Worm (Caenorhabditis elegans) whole organism, late embryonic: ENCODE measurements around the gene slmp-1.

Source experiments
- F13H6.1 ChIP-seq: sonication (generic microtip); optimal IDR thresholded peaks from 2 replicates; lab custom pipeline; 2016; ENCODE audit warnings: missing genetic modification characterization, missing compliant biosample characterization
- T23F11.4 ChIP-seq: fragments of 200-800 bp; sonication (Bioruptor generic); optimal IDR thresholded peaks from 2 replicates; lab custom pipeline; 2018; ENCODE audit warnings: mild to moderate bottlenecking, missing genetic modification characterization, missing compliant biosample characterization
- Y22D7AL.16 ChIP-seq: sonication (generic microtip); optimal IDR thresholded peaks from 2 replicates; lab custom pipeline; 2016; ENCODE audit warnings: missing genetic modification characterization, missing compliant biosample characterization
- ahr-1 ChIP-seq: sonication (generic microtip); optimal IDR thresholded peaks from 2 replicates; lab custom pipeline; 2016; ENCODE audit warnings: missing genetic modification characterization, missing compliant biosample characterization
- ama-1 ChIP-seq: fragments of 150-350 bp; optimal IDR thresholded peaks from 2 replicates; lab custom pipeline; 2014
- ceh-14 ChIP-seq: sonication (generic microtip); optimal IDR thresholded peaks from 2 replicates; lab custom pipeline; 2016; ENCODE audit warnings: missing genotype, missing genetic modification characterization, missing compliant biosample characterization
- ceh-18 ChIP-seq: sonication (generic microtip); optimal IDR thresholded peaks from 2 replicates; lab custom pipeline; 2016; ENCODE audit warnings: missing genetic modification characterization, missing compliant biosample characterization
- ceh-2 ChIP-seq: sonication (generic microtip); optimal IDR thresholded peaks from 2 replicates; lab custom pipeline; 2016; ENCODE audit warnings: missing genotype, missing genetic modification characterization, missing compliant biosample characterization
- ceh-22 ChIP-seq: sonication (generic microtip); optimal IDR thresholded peaks from 2 replicates; lab custom pipeline; 2017; ENCODE audit warnings: missing biosample characterization, missing genetic modification characterization
- ceh-24 ChIP-seq: sonication (generic microtip); optimal IDR thresholded peaks from 2 replicates; lab custom pipeline; 2016; ENCODE audit warnings: mild to moderate bottlenecking, missing genetic modification characterization, missing compliant biosample characterization
- ceh-31 ChIP-seq: sonication (generic microtip); optimal IDR thresholded peaks from 2 replicates; lab custom pipeline; 2016; ENCODE audit warnings: missing genetic modification characterization, missing compliant biosample characterization
- ceh-34 ChIP-seq: sonication (generic microtip); optimal IDR thresholded peaks from 2 replicates; lab custom pipeline; 2016; ENCODE audit warnings: mild to moderate bottlenecking, missing genetic modification characterization, missing compliant biosample characterization
- ceh-48 ChIP-seq: sonication (generic microtip); optimal IDR thresholded peaks from 2 replicates; lab custom pipeline; 2016; ENCODE audit warnings: missing genetic modification characterization, inconsistent platforms, missing compliant biosample characterization
- che-1 ChIP-seq: sonication (generic microtip); optimal IDR thresholded peaks from 2 replicates; lab custom pipeline; 2016; ENCODE audit warnings: mild to moderate bottlenecking, missing genetic modification characterization, missing compliant biosample characterization
- dve-1 ChIP-seq: sonication (generic microtip); optimal IDR thresholded peaks from 2 replicates; lab custom pipeline; 2017; ENCODE audit warnings: antibody characterized with exemption, mild to moderate bottlenecking, missing genetic modification characterization, missing compliant biosample characterization
- elt-4 ChIP-seq: sonication (generic microtip); optimal IDR thresholded peaks from 2 replicates; lab custom pipeline; 2016; ENCODE audit warnings: missing genetic modification characterization, missing compliant biosample characterization
- fax-1 ChIP-seq: sonication (generic microtip); optimal IDR thresholded peaks from 2 replicates; lab custom pipeline; 2016; ENCODE audit warnings: missing genotype, missing genetic modification characterization, missing compliant biosample characterization
- fkh-10 ChIP-seq: fragments of 150-350 bp; optimal IDR thresholded peaks from 2 replicates; lab custom pipeline; 2014; ENCODE audit warnings: missing biosample characterization, missing genetic modification reagents, missing genetic modification characterization
- fkh-6 ChIP-seq: sonication (generic microtip); optimal IDR thresholded peaks from 2 replicates; lab custom pipeline; 2016; ENCODE audit warnings: missing genetic modification characterization, missing compliant biosample characterization
- hlh-13 ChIP-seq: fragments of 200-800 bp; sonication (Bioruptor generic); optimal IDR thresholded peaks from 2 replicates; lab custom pipeline; 2018; ENCODE audit warnings: mild to moderate bottlenecking, missing genetic modification characterization, missing compliant biosample characterization
- hlh-15 ChIP-seq: sonication (generic microtip); optimal IDR thresholded peaks from 2 replicates; lab custom pipeline; 2016; ENCODE audit warnings: missing genetic modification characterization, missing compliant biosample characterization
- hlh-30 ChIP-seq: sonication (generic microtip); optimal IDR thresholded peaks from 2 replicates; lab custom pipeline; 2017; ENCODE audit warnings: antibody characterized with exemption, missing genetic modification characterization, missing compliant biosample characterization; ENCODE audit not compliant: insufficient read depth
- hlh-8 ChIP-seq: sonication (generic microtip); optimal IDR thresholded peaks from 2 replicates; lab custom pipeline; 2016; ENCODE audit warnings: missing genotype, missing genetic modification characterization, missing compliant biosample characterization
- lim-6 ChIP-seq: sonication (generic microtip); optimal IDR thresholded peaks from 2 replicates; lab custom pipeline; 2016; ENCODE audit warnings: missing genetic modification characterization, missing compliant biosample characterization
- mec-3 ChIP-seq: sonication (generic microtip); optimal IDR thresholded peaks from 2 replicates; lab custom pipeline; 2016; ENCODE audit warnings: borderline replicate concordance, missing genetic modification characterization, missing compliant biosample characterization
- nfya-1 ChIP-seq: sonication (generic microtip); optimal IDR thresholded peaks from 2 replicates; lab custom pipeline; 2017; ENCODE audit warnings: missing genetic modification characterization, mild to moderate bottlenecking, missing compliant biosample characterization, antibody characterized with exemption, moderate library complexity
- pag-3 ChIP-seq: sonication (generic microtip); optimal IDR thresholded peaks from 2 replicates; lab custom pipeline; 2016; ENCODE audit warnings: missing compliant biosample characterization, missing genetic modification characterization, borderline replicate concordance
- pha-4 ChIP-seq: fragments of 150-350 bp; optimal IDR thresholded peaks from 2 replicates; lab custom pipeline; 2018; ENCODE audit warnings: missing biosample characterization, missing genetic modification reagents, missing genetic modification characterization
- pros-1 ChIP-seq: fragments of 150-350 bp; optimal IDR thresholded peaks from 2 replicates; lab custom pipeline; 2014; ENCODE audit warnings: missing biosample characterization, missing genetic modification reagents, missing genetic modification characterization
- sdc-2 ChIP-seq: sonication (generic microtip); optimal IDR thresholded peaks from 2 replicates; lab custom pipeline; 2016; ENCODE audit warnings: missing genotype, missing genetic modification characterization, missing compliant biosample characterization
- sox-2 ChIP-seq: fragments of 200-800 bp; sonication (Bioruptor generic); IDR thresholded peaks from 2 replicates; pipeline ENCODE4 v1.3.6; 2022; ENCODE audit warnings: missing genetic modification reagents, missing genetic modification characterization, missing compliant biosample characterization
- tbx-2 ChIP-seq: sonication (generic microtip); optimal IDR thresholded peaks from 2 replicates; lab custom pipeline; 2016; ENCODE audit warnings: missing genetic modification characterization, missing compliant biosample characterization
- tbx-7 ChIP-seq: sonication (generic microtip); optimal IDR thresholded peaks from 2 replicates; lab custom pipeline; 2016; ENCODE audit warnings: missing genotype, missing genetic modification characterization, missing compliant biosample characterization
- ttx-3 ChIP-seq: sonication (generic microtip); optimal IDR thresholded peaks from 2 replicates; lab custom pipeline; 2016; ENCODE audit warnings: missing genetic modification reagents, missing genetic modification characterization, missing compliant biosample characterization
- unc-55 ChIP-seq: sonication (generic microtip); optimal IDR thresholded peaks from 2 replicates; lab custom pipeline; 2017; ENCODE audit warnings: missing biosample characterization, missing genetic modification reagents, missing genetic modification characterization
- unc-86 ChIP-seq: sonication (generic microtip); optimal IDR thresholded peaks from 2 replicates; lab custom pipeline; 2016; ENCODE audit warnings: missing genetic modification characterization, missing compliant biosample characterization

Gene slmp-1

ce11 chrIV:3256866-3257265, 43.3 kb downstream of the slmp-1 start:
- peak; percentile 2 for TF ChIP-seq unc-55
- TF ChIP-seq tbx-7, result no peak
- TF ChIP-seq, all 69 proteins: peak for 1

DNA sequence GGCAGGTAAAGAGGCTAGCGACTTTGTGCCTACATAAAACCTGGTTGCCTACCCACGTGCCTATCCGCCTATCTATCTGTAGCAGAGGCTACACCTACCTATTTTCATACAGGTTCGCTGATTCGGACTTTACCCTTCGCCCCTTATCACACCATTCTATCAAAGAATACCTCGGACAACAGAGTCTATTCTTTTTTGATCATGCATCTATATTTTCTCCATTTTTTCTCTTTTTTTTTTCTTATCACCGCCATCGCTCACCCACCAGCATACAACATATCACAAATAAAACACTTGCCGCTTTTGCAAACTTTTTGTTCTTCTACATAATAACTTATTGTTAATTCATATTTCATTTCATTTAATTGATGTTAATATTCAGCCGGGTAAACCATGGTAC, 45.0 kb downstream of the slmp-1 start, which contains the start of gene T26C12.1:
TSS of gene T26C12.1 (plus strand) at position 383 of the 400 bp plus-strand sequence.
- TF ChIP-seq sdc-2 (no peak), pros-1 (tag; lab: Kevin White, UChicago) (no peak), tbx-2 (tag; lab: Kevin White, UChicago) (no peak), ceh-24 (tag; lab: Kevin White, UChicago) (no peak), F13H6.1 (tag; lab: Kevin White, UChicago) (no peak), ahr-1 (tag; lab: Kevin White, UChicago) (no peak), ceh-18 (tag; lab: Kevin White, UChicago) (no peak), hlh-8 (tag; lab: Kevin White, UChicago) (no peak)

ce11 chrIV:3260216-3260615, 46.7 kb downstream of the slmp-1 start:
- TF ChIP-seq ceh-22 (tag; lab: Kevin White, UChicago) (no peak), ceh-2 (tag; lab: Kevin White, UChicago) (no peak), che-1 (no peak), pha-4 (tag; lab: Kevin White, UChicago) (no peak), sdc-2 (no peak), elt-4 (tag; lab: Kevin White, UChicago) (no peak), ceh-31 (tag; lab: Kevin White, UChicago) (no peak), Y22D7AL.16 (tag; lab: Kevin White, UChicago) (no peak)
- TF ChIP-seq, all 69 proteins: peak for 0

DNA sequence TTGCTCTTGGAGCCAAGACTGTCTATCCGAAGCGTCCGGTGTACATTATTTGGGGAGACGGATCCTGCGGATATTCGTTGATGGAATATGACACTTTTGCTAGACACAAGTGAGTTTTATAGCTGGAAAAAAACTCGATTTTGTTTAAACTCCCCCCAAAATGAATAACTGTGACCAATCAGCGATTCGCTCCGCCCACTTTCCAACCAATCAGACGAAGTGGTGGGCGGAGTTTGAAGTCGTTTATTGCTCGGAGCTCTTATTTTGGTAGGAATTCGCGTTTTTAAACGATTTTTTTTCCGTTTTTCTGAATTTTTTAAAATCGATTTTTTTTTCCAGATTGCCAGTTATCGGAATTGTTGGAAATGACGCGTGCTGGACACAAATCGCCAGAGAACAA, 48.2 kb downstream of the slmp-1 start:
- no peak for TF ChIP-seq pros-1 (tag; lab: Kevin White, UChicago)
- peak; percentile 73 for TF ChIP-seq nfya-1
- no peak for TF ChIP-seq ceh-34

DNA sequence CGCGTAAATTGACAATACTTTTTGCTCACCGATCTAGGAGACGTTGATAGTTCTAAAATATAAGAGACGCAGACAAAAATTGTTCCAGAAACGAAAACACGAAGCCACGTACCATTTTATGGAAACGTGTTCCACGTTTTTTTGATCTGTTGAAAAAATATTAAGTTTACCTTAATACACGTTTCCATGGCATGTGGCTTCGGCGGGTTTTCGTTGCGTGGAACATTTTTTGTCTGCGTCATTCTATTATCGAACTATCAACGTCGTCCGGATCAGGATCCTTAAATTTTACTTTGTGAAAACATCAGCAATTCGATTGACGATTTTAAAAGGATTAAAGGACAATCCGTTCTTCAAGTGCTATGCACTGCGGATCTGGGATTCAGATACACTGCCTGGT, 52.1 kb downstream of the slmp-1 start, which contains the start of gene T26C12.2:
TSS of gene T26C12.2 (minus strand) at position 101 of the 400 bp plus-strand sequence.
- TF ChIP-seq unc-86 (tag; lab: Kevin White, UChicago), result no peak
- no peak for TF ChIP-seq hlh-8 (tag; lab: Kevin White, UChicago)
- no peak for TF ChIP-seq ttx-3
- no peak for TF ChIP-seq hlh-30 (tag; lab: Kevin White, UChicago)
- TF ChIP-seq hlh-13 (GFP tag; lab: Kevin White, UChicago), result no peak
- TF ChIP-seq ceh-31 (tag; lab: Kevin White, UChicago), result no peak
- TF ChIP-seq lim-6 (tag; lab: Kevin White, UChicago), result no peak
- no peak for TF ChIP-seq fax-1 (tag; lab: Kevin White, UChicago)
- no peak for TF ChIP-seq sox-2 (GFP tag; lab: Robert Waterston, UW)
- TF ChIP-seq pag-3, result no peak
- TF ChIP-seq T23F11.4 (GFP tag; lab: Kevin White, UChicago), result no peak
- TF ChIP-seq unc-55, result no peak
- no peak for TF ChIP-seq tbx-7
- no peak for TF ChIP-seq hlh-15 (tag; lab: Kevin White, UChicago)
- TF ChIP-seq dve-1 (tag; lab: Kevin White, UChicago), result no peak

- TF ChIP-seq fkh-10 (GFP tag; lab: Kevin White, UChicago) (no peak), fkh-6 (tag; lab: Kevin White, UChicago) (no peak), hlh-15 (tag; lab: Kevin White, UChicago) (no peak), ceh-14 (tag; lab: Kevin White, UChicago) (no peak), ceh-48 (no peak), ama-1 (lab: Kevin White, UChicago) (no peak), tbx-7 (no peak), nfya-1 (no peak), che-1 (no peak), mec-3 (tag; lab: Kevin White, UChicago) (no peak), ceh-34 (no peak), ahr-1 (tag; lab: Kevin White, UChicago) (no peak)
These were observed 53.3 kb downstream of the slmp-1 start for ce11 chrIV:3266841-3267240.
